Worm (Caenorhabditis elegans): Measurements from ENCODE around the gene acs-17.

DNA sequence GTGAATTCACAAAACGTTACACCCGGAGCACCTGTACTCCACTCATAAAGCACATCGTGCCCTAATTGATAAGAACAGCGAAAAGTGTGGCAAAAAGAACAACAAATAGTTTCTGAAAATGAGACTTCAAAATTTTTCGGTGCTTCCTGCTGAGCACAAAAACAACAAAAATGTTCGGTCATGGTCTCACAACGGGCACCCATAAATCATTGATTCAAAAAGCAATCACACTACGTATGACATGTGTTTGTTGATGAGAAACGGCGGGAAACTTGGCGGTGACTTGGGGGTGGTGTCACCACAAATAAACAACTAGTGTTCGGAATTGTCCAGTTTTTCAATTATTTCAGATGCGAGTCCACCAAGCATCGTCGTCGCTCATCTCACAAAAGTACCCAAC lies 16.6 kb upstream of the acs-17 start:
- no peak for TF ChIP-seq nhr-11 (tag; optimal IDR thresholded peaks at IDR 0.05)
- TF ChIP-seq lin-35 (GFP tag; optimal IDR thresholded peaks at IDR 0.05), result no peak
- TF ChIP-seq aha-1 (tag; optimal IDR thresholded peaks at IDR 0.05), result no peak
- no peak for TF ChIP-seq mab-9 (GFP tag; IDR thresholded peaks at IDR 0.05)
- no peak for TF ChIP-seq aly-2 (tag; optimal IDR thresholded peaks at IDR 0.05)
- TF ChIP-seq nhr-84 (tag; optimal IDR thresholded peaks at IDR 0.05), result no peak
- no peak for TF ChIP-seq mef-2 (tag; optimal IDR thresholded peaks at IDR 0.05)
- TF ChIP-seq unc-86 (tag; optimal IDR thresholded peaks at IDR 0.05), result no peak
- no peak for TF ChIP-seq nhr-12 (tag; optimal IDR thresholded peaks at IDR 0.05)
- TF ChIP-seq tbx-2 (tag; optimal IDR thresholded peaks at IDR 0.05), result no peak
- no peak for TF ChIP-seq C16A3.4 (tag; optimal IDR thresholded peaks at IDR 0.05)
- TF ChIP-seq lin-14 (GFP tag; optimal IDR thresholded peaks at IDR 0.05), result no peak

Data from whole organism, L1 larva.